Worm (Caenorhabditis elegans): ENCODE results near the gene CD4.8.

Gene CD4.8

ce11 chrV:5584293-5584776, 16.8 kb downstream of the CD4.8 start, which contains the start of gene pas-6:
Gene pas-6 (minus strand): TSS chrV:5584343.
- TF ChIP-seq ces-1 (GFP tag; optimal IDR thresholded peaks at IDR 0.05) (peak; percentile 23), blmp-1 (tag; optimal IDR thresholded peaks at IDR 0.05) (no peak), nhr-28 (tag; optimal IDR thresholded peaks at IDR 0.05) (no peak), ceh-83 (GFP tag; optimal IDR thresholded peaks at IDR 0.05) (no peak), mab-5 (tag; optimal IDR thresholded peaks at IDR 0.05) (no peak), hlh-1 (tag; optimal IDR thresholded peaks at IDR 0.05) (no peak), elt-1 (tag; optimal IDR thresholded peaks at IDR 0.05; ENCODE audit: borderline replicate concordance, insufficient read depth) (no peak), cnd-1 (tag; optimal IDR thresholded peaks at IDR 0.05) (no peak), nhr-76 (tag; optimal IDR thresholded peaks at IDR 0.05) (no peak), sem-2 (GFP tag; optimal IDR thresholded peaks at IDR 0.05) (no peak), drap-1 (GFP tag; optimal IDR thresholded peaks at IDR 0.05) (no peak), mep-1 (tag; optimal IDR thresholded peaks at IDR 0.05) (peak; percentile 9), ztf-11 (tag; optimal IDR thresholded peaks at IDR 0.05) (no peak), ceh-39 (tag; optimal IDR thresholded peaks at IDR 0.05) (no peak), nhr-12 (tag; optimal IDR thresholded peaks at IDR 0.05) (no peak), lsy-2 (tag; optimal IDR thresholded peaks at IDR 0.05) (peak; percentile 96), mls-2 (tag; optimal IDR thresholded peaks at IDR 0.05) (no peak), unc-62 (GFP tag; optimal IDR thresholded peaks at IDR 0.05) (no peak)

DNA sequence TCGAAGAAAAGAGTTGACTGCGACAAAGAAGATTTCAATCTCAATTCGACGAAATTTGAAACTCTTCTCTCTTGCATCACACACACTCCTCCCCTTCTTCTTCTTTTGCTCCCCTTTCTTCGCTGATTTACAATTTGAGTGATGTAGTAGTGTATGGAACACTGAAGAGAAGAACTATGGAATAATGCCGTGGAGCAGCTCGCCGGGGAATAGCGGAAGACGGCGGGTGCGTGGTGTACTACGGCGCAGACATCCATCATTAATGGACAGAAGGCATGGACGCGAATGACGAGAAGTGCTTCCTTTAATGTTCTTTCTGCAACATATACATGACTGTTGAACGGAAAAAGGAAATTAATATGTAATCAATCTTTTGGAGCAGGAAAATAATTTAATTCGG, 18.3 kb downstream of the CD4.8 start:
- TF ChIP-seq mab-5 (tag; optimal IDR thresholded peaks at IDR 0.05), result no peak
- no peak for TF ChIP-seq zip-8 (tag; optimal IDR thresholded peaks at IDR 0.05)
- TF ChIP-seq elt-3 (tag; optimal IDR thresholded peaks at IDR 0.05), result no peak
- TF ChIP-seq ceh-83 (GFP tag; optimal IDR thresholded peaks at IDR 0.05), result no peak
- no peak for TF ChIP-seq unc-39 (tag; optimal IDR thresholded peaks at IDR 0.05)
- TF ChIP-seq tbx-8 (GFP tag; optimal IDR thresholded peaks at IDR 0.05), result no peak
- TF ChIP-seq hlh-1 (tag; optimal IDR thresholded peaks at IDR 0.05), result no peak
- no peak for TF ChIP-seq cnd-1 (tag; optimal IDR thresholded peaks at IDR 0.05)
- TF ChIP-seq flh-1 (GFP tag; optimal IDR thresholded peaks at IDR 0.05), result no peak
- no peak for TF ChIP-seq unc-62 (GFP tag; optimal IDR thresholded peaks at IDR 0.05)
- no peak for TF ChIP-seq lsy-2 (tag; optimal IDR thresholded peaks at IDR 0.05)
- no peak for TF ChIP-seq sem-2 (GFP tag; optimal IDR thresholded peaks at IDR 0.05)
- no peak for TF ChIP-seq mls-2 (tag; optimal IDR thresholded peaks at IDR 0.05)
- no peak for TF ChIP-seq pha-4 (tag; optimal IDR thresholded peaks at IDR 0.05)
- TF ChIP-seq nhr-12 (tag; optimal IDR thresholded peaks at IDR 0.05), result no peak
- TF ChIP-seq nhr-28 (tag; optimal IDR thresholded peaks at IDR 0.05), result no peak

DNA sequence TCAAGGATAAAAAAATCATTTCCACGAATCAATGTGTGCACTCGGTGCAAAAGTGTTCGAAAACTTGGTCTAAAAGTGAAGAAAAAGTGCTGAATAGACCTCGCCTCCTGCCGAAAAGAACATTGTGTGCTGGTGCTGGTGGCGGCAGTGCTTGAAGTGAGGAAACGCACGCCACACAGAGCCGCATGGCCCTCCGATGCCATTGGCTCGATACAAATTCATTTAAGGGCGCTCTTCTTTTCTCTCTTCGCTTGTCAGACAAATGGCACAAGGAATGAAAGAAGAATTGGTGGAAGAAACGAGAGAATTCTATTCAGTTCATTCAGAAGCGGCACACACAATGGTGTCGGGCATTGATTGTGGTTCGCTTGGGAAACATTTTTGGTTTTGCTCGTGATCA, 18.9 kb downstream of the CD4.8 start:
- TF ChIP-seq ces-1 (GFP tag; optimal IDR thresholded peaks at IDR 0.05) (peak; percentile 93), ceh-39 (tag; optimal IDR thresholded peaks at IDR 0.05) (no peak), ceh-83 (GFP tag; optimal IDR thresholded peaks at IDR 0.05) (no peak)

DNA sequence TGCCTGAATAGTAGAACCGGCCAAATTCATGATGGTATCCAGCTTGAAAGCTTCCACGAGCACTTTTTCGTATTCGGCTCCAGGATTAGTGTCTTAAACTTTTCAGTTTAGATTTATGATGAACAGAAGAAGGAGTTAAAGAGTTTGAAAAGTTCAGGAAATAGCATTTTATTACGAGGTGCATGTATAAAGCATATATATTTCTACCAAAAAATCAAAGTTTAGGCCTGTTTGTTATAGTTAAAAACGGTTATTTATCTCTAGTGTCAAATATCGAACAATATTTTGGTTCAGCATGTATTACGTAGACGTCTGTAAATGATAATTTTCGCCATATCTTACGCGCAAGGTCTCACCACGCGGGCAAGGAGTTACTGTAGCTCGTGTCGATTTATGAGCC, 19.9 kb downstream of the CD4.8 start, which contains the start of gene klc-2:
Gene klc-2 (minus strand): TSS at position 101 of the 400 bp plus-strand sequence.
- TF ChIP-seq mls-2 (tag; optimal IDR thresholded peaks at IDR 0.05) (no peak), nhr-28 (tag; optimal IDR thresholded peaks at IDR 0.05) (no peak), M03D4.4 (tag; optimal IDR thresholded peaks at IDR 0.05) (no peak), unc-120 (tag; optimal IDR thresholded peaks at IDR 0.05; ENCODE audit: poor library complexity, severe bottlenecking) (no peak), ces-1 (GFP tag; optimal IDR thresholded peaks at IDR 0.05) (no peak), snpc-4 (tag; optimal IDR thresholded peaks at IDR 0.05) (no peak), hlh-1 (tag; optimal IDR thresholded peaks at IDR 0.05) (no peak), nhr-76 (tag; optimal IDR thresholded peaks at IDR 0.05) (no peak), bed-3 (GFP tag; optimal IDR thresholded peaks at IDR 0.05) (no peak), unc-62 (GFP tag; optimal IDR thresholded peaks at IDR 0.05) (no peak), ceh-83 (GFP tag; optimal IDR thresholded peaks at IDR 0.05) (no peak)

- TF ChIP-seq bed-3 (GFP tag; optimal IDR thresholded peaks at IDR 0.05) (no peak), ham-2 (GFP tag; optimal IDR thresholded peaks at IDR 0.05) (peak; percentile 81), lin-32 (GFP tag; optimal IDR thresholded peaks at IDR 0.05) (no peak), M03D4.4 (tag; optimal IDR thresholded peaks at IDR 0.05) (no peak), elt-3 (tag; optimal IDR thresholded peaks at IDR 0.05) (peak; percentile 54), mls-2 (tag; optimal IDR thresholded peaks at IDR 0.05) (peak; percentile 69), nhr-28 (tag; optimal IDR thresholded peaks at IDR 0.05) (no peak), unc-39 (tag; optimal IDR thresholded peaks at IDR 0.05) (no peak), nhr-237 (tag; optimal IDR thresholded peaks at IDR 0.05) (peak; percentile 2), unc-120 (tag; optimal IDR thresholded peaks at IDR 0.05; ENCODE audit: poor library complexity, severe bottlenecking) (peak; percentile 56), mab-5 (tag; optimal IDR thresholded peaks at IDR 0.05) (no peak), pha-4 (tag; optimal IDR thresholded peaks at IDR 0.05) (peak; percentile 70), mep-1 (tag; optimal IDR thresholded peaks at IDR 0.05) (peak; percentile 48), ceh-39 (tag; optimal IDR thresholded peaks at IDR 0.05) (no peak), cnd-1 (tag; optimal IDR thresholded peaks at IDR 0.05) (no peak), lsy-2 (tag; optimal IDR thresholded peaks at IDR 0.05) (peak; percentile 55), zip-8 (tag; optimal IDR thresholded peaks at IDR 0.05) (no peak), ces-1 (GFP tag; optimal IDR thresholded peaks at IDR 0.05) (peak; percentile 63), snpc-4 (tag; optimal IDR thresholded peaks at IDR 0.05) (no peak), unc-62 (GFP tag; optimal IDR thresholded peaks at IDR 0.05) (peak; percentile 32), ztf-11 (tag; optimal IDR thresholded peaks at IDR 0.05) (no peak)
Observed at ce11 chrV:5580517-5580916, 20.6 kb downstream of the CD4.8 start.
